Worm (Caenorhabditis elegans) whole organism, L4/young adult: Measurements from ENCODE around the gene F42A6.5.

Source experiments
- W03F9.2 ChIP-seq: fragments of 150-350 bp; optimal IDR thresholded peaks from 2 replicates; lab custom pipeline; 2014; ENCODE audit warnings: missing biosample characterization, missing genetic modification characterization
- dao-5 ChIP-seq: sonication (generic microtip); optimal IDR thresholded peaks from 2 replicates; lab custom pipeline; 2016; ENCODE audit warnings: missing genotype, missing genetic modification characterization, moderate library complexity, missing compliant biosample characterization
- him-1 ChIP-seq: sonication (generic microtip); optimal IDR thresholded peaks from 2 replicates; lab custom pipeline; 2016; ENCODE audit warnings: missing genotype, missing genetic modification reagents, missing genetic modification characterization, missing compliant biosample characterization

ce11 chrIV:3352019-3352418 lies 20.4 kb upstream of the F42A6.5 start:
- TF ChIP-seq W03F9.2 (no peak), dao-5 (no peak), him-1 (no peak)
